Fruit fly (Drosophila melanogaster): ENCODE measurements around the gene CG15386.

The CG15386 gene

DNA sequence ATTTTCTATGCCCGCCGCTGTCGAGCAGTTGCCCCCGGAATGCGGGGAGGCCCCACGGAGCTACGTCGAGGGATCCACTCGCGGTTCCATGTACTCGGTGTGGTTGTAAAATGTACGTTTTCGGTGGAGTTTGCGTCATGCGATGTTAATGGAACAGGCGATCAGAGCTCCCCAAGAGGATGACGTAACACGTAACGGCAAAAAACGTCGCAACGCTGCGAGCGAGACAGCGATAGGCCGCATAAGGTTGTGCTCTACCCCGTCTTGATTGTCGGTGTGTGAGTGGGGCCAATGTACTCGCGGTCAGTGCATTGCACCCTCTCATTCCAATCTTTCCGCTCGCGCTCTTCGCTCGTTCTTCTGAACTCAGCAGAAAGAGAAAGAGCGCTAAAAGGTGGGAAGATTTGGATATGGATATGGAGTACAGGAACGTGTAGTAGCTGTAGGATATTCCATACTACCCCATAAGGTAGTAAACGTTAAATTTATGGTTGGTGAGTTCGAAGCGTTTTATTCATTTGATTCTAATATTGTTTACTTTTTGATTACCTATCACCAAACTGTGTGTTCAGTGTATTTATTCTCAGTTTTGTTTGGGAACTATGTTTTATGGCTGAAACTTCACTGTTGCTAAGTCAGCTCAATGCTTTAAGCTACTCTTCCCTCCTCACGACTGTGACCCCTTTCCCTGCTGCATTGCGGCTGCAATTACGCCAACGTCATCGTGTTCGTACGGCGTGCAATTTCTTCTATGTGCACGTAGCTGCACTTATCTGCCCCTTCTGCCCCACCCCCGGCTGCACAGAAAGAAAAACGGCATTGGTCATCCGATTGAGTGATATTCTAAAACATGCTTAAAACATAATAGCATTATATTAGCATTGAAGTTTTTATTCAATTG lies 16.7 kb downstream of the CG15386 start (continued):
- TF ChIP-seq emc (GFP tag; optimal IDR thresholded peaks at IDR 0.05) (no peak), kah (GFP tag; optimal IDR thresholded peaks at IDR 0.05) (peak; percentile 12), gro (GFP tag; optimal IDR thresholded peaks at IDR 0.05) (peak; percentile 19), Hr78 (GFP tag; optimal IDR thresholded peaks at IDR 0.05) (peak in 1 of 2 experiments; percentile 53), cg (GFP tag; optimal IDR thresholded peaks at IDR 0.05) (peak; percentile 89), mirr (GFP tag; optimal IDR thresholded peaks at IDR 0.05) (peak; percentile 3), Med (GFP tag) (peak; percentile 58), Abd-B (GFP tag; optimal IDR thresholded peaks at IDR 0.05) (no peak), CG5180 (GFP tag; optimal IDR thresholded peaks at IDR 0.05) (peak; percentile 60), CG18619 (GFP tag; optimal IDR thresholded peaks at IDR 0.05) (no peak), Lhr (GFP tag; optimal IDR thresholded peaks at IDR 0.05) (peak; percentile 41), Poxn (GFP tag; IDR thresholded peaks at IDR 0.05) (no peak), Antp (GFP tag; optimal IDR thresholded peaks at IDR 0.05) (no peak), Hmr (GFP tag; optimal IDR thresholded peaks at IDR 0.05) (peak; percentile 7), grn (GFP tag; optimal IDR thresholded peaks at IDR 0.05) (peak; percentile 22), CG9437 (GFP tag; optimal IDR thresholded peaks at IDR 0.05) (peak; percentile 98), Nf-YC (tag; optimal IDR thresholded peaks at IDR 0.05) (peak; percentile 64), CG12155 (GFP tag; optimal IDR thresholded peaks at IDR 0.05) (peak; percentile 10), CG17385 (GFP tag; optimal IDR thresholded peaks at IDR 0.05) (no peak), ci (GFP tag; IDR thresholded peaks at IDR 0.05) (no peak), CG12769 (tag; optimal IDR thresholded peaks at IDR 0.05) (peak; percentile 81), lov (optimal IDR thresholded peaks at IDR 0.05) (no peak), lov (GFP tag; IDR thresholded peaks at IDR 0.05) (no peak), CG8478 (optimal IDR thresholded peaks at IDR 0.05) (peak; percentile 63), otp (GFP tag; IDR thresholded peaks at IDR 0.05) (no peak), schlank (tag; optimal IDR thresholded peaks at IDR 0.05) (no peak), Pdp1 (GFP tag; optimal IDR thresholded peaks at IDR 0.05) (peak in 1 of 2 experiments; percentile 100), CG12391 (tag; optimal IDR thresholded peaks at IDR 0.05) (no peak), Nf-YB (GFP tag; optimal IDR thresholded peaks at IDR 0.05) (peak; percentile 19), CG31365 (tag; optimal IDR thresholded peaks at IDR 0.05) (no peak), CTCF (GFP tag; optimal IDR thresholded peaks at IDR 0.05) (no peak), ftz-f1 (GFP tag; optimal IDR thresholded peaks at IDR 0.05) (peak; percentile 94), bsh (GFP tag; optimal IDR thresholded peaks at IDR 0.05) (peak in 1 of 2 experiments; percentile 7), CG17829 (tag; optimal IDR thresholded peaks at IDR 0.05) (peak; percentile 59), ac (GFP tag; optimal IDR thresholded peaks at IDR 0.05) (no peak), CG6254 (GFP tag; optimal IDR thresholded peaks at IDR 0.05) (peak; percentile 4), h (optimal IDR thresholded peaks at IDR 0.05) (no peak), sug (tag; optimal IDR thresholded peaks at IDR 0.05) (peak; percentile 61), ab (GFP tag; optimal IDR thresholded peaks at IDR 0.05) (peak; percentile 40), CG12071 (GFP tag; optimal IDR thresholded peaks at IDR 0.05) (peak; percentile 11)

DNA sequence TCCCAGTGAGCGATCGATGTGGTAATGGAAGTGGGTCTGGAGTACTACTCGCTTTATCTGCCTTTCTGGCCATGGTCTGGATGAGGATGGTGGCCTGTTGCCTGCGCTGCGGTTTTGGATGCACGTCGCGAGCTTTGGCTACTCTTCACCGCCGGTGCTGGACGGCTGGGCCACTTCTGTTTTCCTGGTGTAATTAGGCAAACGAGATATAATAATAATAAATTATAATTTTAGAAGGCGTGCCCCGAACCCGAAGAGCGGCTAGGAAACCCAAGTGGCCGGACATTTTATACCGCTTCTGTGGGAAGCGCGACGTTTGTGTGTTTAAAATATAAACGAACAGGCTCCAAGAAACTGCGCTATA lies 17.6 kb downstream of the CG15386 start:
- peak; percentile 69 for TF ChIP-seq corto (GFP tag; optimal IDR thresholded peaks at IDR 0.05)
- no peak for TF ChIP-seq Sry-β (GFP tag; optimal IDR thresholded peaks at IDR 0.05)
- peak; percentile 42 for TF ChIP-seq nom (GFP tag; optimal IDR thresholded peaks at IDR 0.05)

Measured in whole organism, embryonic.